Fruit fly (Drosophila melanogaster) whole organism, embryonic: ENCODE measurements around the gene ftz-f1.

Source experiments
- CG10462 ChIP-seq: fragments of 200-800 bp; sonication (Bioruptor generic); optimal IDR thresholded peaks from 2 replicates; lab custom pipeline; 2016; ENCODE audit warnings: missing biosample characterization, missing genetic modification characterization
- CG10959 ChIP-seq: fragments of 200-800 bp; sonication (Bioruptor generic); IDR thresholded peaks from 2 replicates; pipeline ENCODE4 v1.3.6; 2022; ENCODE audit warnings: missing biosample characterization, missing genetic modification characterization
- CG11723 ChIP-seq: fragments of 200-800 bp; sonication (Bioruptor generic); optimal IDR thresholded peaks from 2 replicates; lab custom pipeline; 2017; ENCODE audit warnings: missing biosample characterization, mild to moderate bottlenecking, missing genetic modification characterization
- CG16813 ChIP-seq: fragments of 200-800 bp; sonication (Bioruptor generic); IDR thresholded peaks from 3 replicates; pipeline ENCODE4 v1.3.6; 2022; ENCODE audit warnings: missing biosample characterization, missing genetic modification characterization; ENCODE audit not compliant: partially characterized antibody
- CG17802 ChIP-seq: fragments of 200-800 bp; sonication (Bioruptor generic); optimal IDR thresholded peaks from 2 replicates; lab custom pipeline; 2018; ENCODE audit warnings: missing biosample characterization, mild to moderate bottlenecking, missing genetic modification characterization, moderate library complexity
- CG2120 ChIP-seq: fragments of 200-800 bp; sonication (Bioruptor generic); optimal IDR thresholded peaks from 3 replicates; lab custom pipeline; 2016; ENCODE audit warnings: missing biosample characterization, missing genetic modification characterization
- CG31441 ChIP-seq: fragments of 200-800 bp; sonication (Bioruptor generic); IDR thresholded peaks from 2 replicates; pipeline ENCODE4 v1.3.6; 2022; ENCODE audit warnings: missing biosample characterization, missing genetic modification characterization
- CG3281 ChIP-seq: fragments of 200-800 bp; sonication (Bioruptor generic); optimal IDR thresholded peaks from 3 replicates; lab custom pipeline; 2017; ENCODE audit warnings: missing biosample characterization, mild to moderate bottlenecking, missing genetic modification characterization
- CG3847 ChIP-seq: fragments of 200-800 bp; sonication (Bioruptor generic); IDR thresholded peaks from 2 replicates; pipeline ENCODE4 v1.3.6; 2022; ENCODE audit warnings: missing biosample characterization, missing genetic modification characterization
- CG43689 ChIP-seq: fragments of 200-800 bp; sonication (Bioruptor generic); IDR thresholded peaks from 2 replicates; pipeline ENCODE4 v1.3.6; 2022; ENCODE audit warnings: missing biosample characterization, missing genetic modification characterization
- CG5953 ChIP-seq: fragments of 200-800 bp; sonication (Bioruptor generic); IDR thresholded peaks from 2 replicates; pipeline ENCODE4 v1.3.6; 2022; ENCODE audit warnings: missing biosample characterization, missing genetic modification characterization
- CG6689 ChIP-seq: fragments of 200-800 bp; sonication (Bioruptor generic); IDR thresholded peaks from 2 replicates; pipeline ENCODE4 v1.3.6; 2022; ENCODE audit warnings: missing biosample characterization, missing genetic modification characterization
- CG6791 ChIP-seq: fragments of 200-800 bp; sonication (Bioruptor generic); IDR thresholded peaks from 3 replicates; pipeline ENCODE4 v1.3.6; 2022; ENCODE audit warnings: missing biosample characterization, missing genetic modification characterization; ENCODE audit not compliant: partially characterized antibody
- CG7357 ChIP-seq: fragments of 200-800 bp; sonication (Bioruptor generic); IDR thresholded peaks from 3 replicates; pipeline ENCODE4 v1.3.6; 2022; ENCODE audit warnings: missing biosample characterization, missing genetic modification characterization
- CG7745 ChIP-seq: fragments of 200-800 bp; sonication (Bioruptor generic); optimal IDR thresholded peaks from 2 replicates; lab custom pipeline; 2018; ENCODE audit warnings: missing biosample characterization, mild to moderate bottlenecking, missing genetic modification characterization, moderate library complexity
- CG8089 ChIP-seq: fragments of 200-800 bp; sonication (Bioruptor generic); optimal IDR thresholded peaks from 3 replicates; lab custom pipeline; 2016; ENCODE audit warnings: missing biosample characterization, missing genetic modification characterization
- CG8359 ChIP-seq: fragments of 200-800 bp; sonication (Bioruptor generic); optimal IDR thresholded peaks from 2 replicates; lab custom pipeline; 2017; ENCODE audit warnings: missing biosample characterization, mild to moderate bottlenecking, missing genetic modification characterization, borderline replicate concordance
- CG9609 ChIP-seq: fragments of 200-800 bp; sonication (Bioruptor generic); optimal IDR thresholded peaks from 3 replicates; lab custom pipeline; 2016; ENCODE audit warnings: missing biosample characterization, missing genetic modification characterization
- CoRest ChIP-seq: fragments of 200-800 bp; sonication (Bioruptor generic); optimal IDR thresholded peaks from 3 replicates; lab custom pipeline; 2018; ENCODE audit warnings: missing biosample characterization, mild to moderate bottlenecking, missing genetic modification characterization, moderate library complexity
- D19A ChIP-seq: fragments of 200-800 bp; optimal IDR thresholded peaks from 3 replicates; lab custom pipeline; 2019; ENCODE audit warnings: missing biosample characterization, mild to moderate bottlenecking, missing genetic modification characterization, moderate library complexity
- Deaf1 ChIP-seq: fragments of 200-800 bp; optimal IDR thresholded peaks from 3 replicates; lab custom pipeline; 2019; ENCODE audit warnings: missing biosample characterization, mild to moderate bottlenecking, missing genetic modification characterization, moderate library complexity
- H2.0 ChIP-seq: fragments of 200-800 bp; sonication (Bioruptor generic); IDR thresholded peaks from 2 replicates; pipeline ENCODE4 v1.3.6; 2022; ENCODE audit warnings: missing biosample characterization, missing genetic modification characterization
- HmgD ChIP-seq: fragments of 200-800 bp; sonication (Bioruptor generic); optimal IDR thresholded peaks from 3 replicates; lab custom pipeline; 2016; ENCODE audit warnings: missing biosample characterization, missing genetic modification characterization
- Hr39 ChIP-seq: fragments of >200 bp; optimal IDR thresholded peaks from 2 replicates; lab custom pipeline; 2017
- Mes4 ChIP-seq: fragments of 200-800 bp; sonication (Bioruptor generic); optimal IDR thresholded peaks from 2 replicates; lab custom pipeline; 2016; ENCODE audit warnings: missing biosample characterization, missing genetic modification characterization
- Oaz ChIP-seq: fragments of 200-800 bp; sonication (Bioruptor generic); IDR thresholded peaks from 2 replicates; pipeline ENCODE4 v1.3.6; 2022; ENCODE audit warnings: missing biosample characterization, missing genetic modification characterization
- Sin3A ChIP-seq: fragments of >200 bp; optimal IDR thresholded peaks from 2 replicates; lab custom pipeline; 2018
- Xrp1 ChIP-seq: fragments of 200-800 bp; sonication (Bioruptor generic); IDR thresholded peaks from 2 replicates; pipeline ENCODE4 v1.3.6; 2022; ENCODE audit warnings: missing biosample characterization, missing genetic modification characterization
- ab ChIP-seq: fragments of 200-800 bp; sonication (Bioruptor generic); optimal IDR thresholded peaks from 2 replicates; lab custom pipeline; 2016; ENCODE audit warnings: missing biosample characterization, missing genetic modification characterization
- al ChIP-seq: fragments of 200-800 bp; sonication (Bioruptor generic); IDR thresholded peaks from 2 replicates; pipeline ENCODE4 v1.3.6; 2022; ENCODE audit warnings: missing biosample characterization, missing genetic modification characterization
- ara ChIP-seq: fragments of 200-800 bp; sonication (Bioruptor generic); IDR thresholded peaks from 2 replicates; pipeline ENCODE4 v1.3.6; 2022; ENCODE audit warnings: missing biosample characterization, missing genetic modification characterization
- ase ChIP-seq: fragments of 200-800 bp; sonication (Bioruptor generic); IDR thresholded peaks from 3 replicates; pipeline ENCODE4 v1.3.6; 2022; ENCODE audit warnings: missing biosample characterization, missing genetic modification characterization
- ato ChIP-seq: fragments of 200-800 bp; sonication (Bioruptor generic); IDR thresholded peaks from 2 replicates; pipeline ENCODE4 v1.3.6; 2022; ENCODE audit warnings: missing biosample characterization, missing genetic modification characterization; ENCODE audit not compliant: partially characterized antibody
- cg ChIP-seq: fragments of 200-800 bp; sonication (Bioruptor generic); optimal IDR thresholded peaks from 3 replicates; lab custom pipeline; 2019; ENCODE audit warnings: missing biosample characterization, mild to moderate bottlenecking, missing genetic modification characterization, moderate library complexity
- dm ChIP-seq: fragments of 200-800 bp; sonication (Bioruptor generic); optimal IDR thresholded peaks from 3 replicates; lab custom pipeline; 2016; ENCODE audit warnings: missing biosample characterization, missing genetic modification characterization
- ems ChIP-seq: fragments of 200-800 bp; sonication (Bioruptor generic); optimal IDR thresholded peaks from 3 replicates; lab custom pipeline; 2016; ENCODE audit warnings: missing biosample characterization, missing genetic modification characterization
- esg ChIP-seq: fragments of 200-800 bp; sonication (Bioruptor generic); conservative IDR thresholded peaks from 2 replicates; pipeline ENCODE4 v1.3.6; 2022; ENCODE audit warnings: missing biosample characterization, missing genetic modification characterization
- eve ChIP-seq, 2 experiments: fragments of >200 bp; optimal IDR thresholded peaks; 2 replicates each; lab custom pipeline; 2017; ENCODE audit warnings: missing biosample characterization in 2 of 2, missing genetic modification characterization in 2 of 2
- fd3F ChIP-seq: fragments of 200-800 bp; sonication (Bioruptor generic); optimal IDR thresholded peaks from 2 replicates; lab custom pipeline; 2018; ENCODE audit warnings: missing biosample characterization, mild to moderate bottlenecking, missing genetic modification characterization, moderate library complexity
- ftz-f1 ChIP-seq: fragments of 200-800 bp; sonication (Bioruptor generic); optimal IDR thresholded peaks from 2 replicates; lab custom pipeline; 2016; ENCODE audit warnings: missing biosample characterization, missing genetic modification characterization
- hkb ChIP-seq, 2 experiments: fragments of 200-800 bp in 1 of 2; fragments of >200 bp in 1 of 2; sonication (Bioruptor generic) in 1 of 2; IDR thresholded peaks in 1 of 2; optimal IDR thresholded peaks in 1 of 2; 2 replicates each; pipeline versions ENCODE4 v1.3.6 to Lab custom; 2017 to 2022; ENCODE audit warnings: missing biosample characterization in 1 of 2, missing genetic modification characterization in 1 of 2
- insv ChIP-seq, 2 experiments: fragments of 200-800 bp; sonication (Bioruptor generic); optimal IDR thresholded peaks; 3 replicates each; lab custom pipeline; 2016 to 2018; ENCODE audit warnings: missing biosample characterization in 2 of 2, missing genetic modification characterization in 2 of 2
- jumu ChIP-seq: fragments of 200-800 bp; sonication (Bioruptor generic); optimal IDR thresholded peaks from 3 replicates; lab custom pipeline; 2016; ENCODE audit warnings: missing biosample characterization, missing genetic modification characterization
- lilli ChIP-seq: fragments of 200-800 bp; sonication (Bioruptor generic); optimal IDR thresholded peaks from 3 replicates; lab custom pipeline; 2016; ENCODE audit warnings: missing biosample characterization, missing genetic modification characterization
- nmo ChIP-seq: fragments of 200-800 bp; sonication (Bioruptor generic); optimal IDR thresholded peaks from 2 replicates; lab custom pipeline; 2018; ENCODE audit warnings: missing biosample characterization, mild to moderate bottlenecking, missing genetic modification characterization, moderate library complexity
- p53 ChIP-seq: fragments of 200-800 bp; sonication (Bioruptor generic); optimal IDR thresholded peaks from 2 replicates; lab custom pipeline; 2016; ENCODE audit warnings: missing biosample characterization, missing genetic modification characterization
- phol ChIP-seq: fragments of 200-800 bp; sonication (Bioruptor generic); optimal IDR thresholded peaks from 3 replicates; lab custom pipeline; 2018; ENCODE audit warnings: missing biosample characterization, mild to moderate bottlenecking, missing genetic modification characterization, moderate library complexity
- tup ChIP-seq: fragments of 200-800 bp; sonication (Bioruptor generic); optimal IDR thresholded peaks from 2 replicates; lab custom pipeline; 2016; ENCODE audit warnings: missing biosample characterization, mild to moderate bottlenecking, missing genetic modification characterization, moderate library complexity
- yki ChIP-seq: fragments of >200 bp; optimal IDR thresholded peaks from 3 replicates; lab custom pipeline; 2018
- z ChIP-seq: fragments of 200-800 bp; sonication (Bioruptor generic); IDR thresholded peaks from 3 replicates; pipeline ENCODE4 v1.3.6; 2022; ENCODE audit warnings: missing biosample characterization, missing genetic modification characterization
- zen2 ChIP-seq: fragments of 200-800 bp; sonication (Bioruptor generic); IDR thresholded peaks from 3 replicates; pipeline ENCODE4 v1.3.6; 2022; ENCODE audit warnings: missing biosample characterization, missing genetic modification characterization; ENCODE audit not compliant: partially characterized antibody

ftz-f1 gene

DNA sequence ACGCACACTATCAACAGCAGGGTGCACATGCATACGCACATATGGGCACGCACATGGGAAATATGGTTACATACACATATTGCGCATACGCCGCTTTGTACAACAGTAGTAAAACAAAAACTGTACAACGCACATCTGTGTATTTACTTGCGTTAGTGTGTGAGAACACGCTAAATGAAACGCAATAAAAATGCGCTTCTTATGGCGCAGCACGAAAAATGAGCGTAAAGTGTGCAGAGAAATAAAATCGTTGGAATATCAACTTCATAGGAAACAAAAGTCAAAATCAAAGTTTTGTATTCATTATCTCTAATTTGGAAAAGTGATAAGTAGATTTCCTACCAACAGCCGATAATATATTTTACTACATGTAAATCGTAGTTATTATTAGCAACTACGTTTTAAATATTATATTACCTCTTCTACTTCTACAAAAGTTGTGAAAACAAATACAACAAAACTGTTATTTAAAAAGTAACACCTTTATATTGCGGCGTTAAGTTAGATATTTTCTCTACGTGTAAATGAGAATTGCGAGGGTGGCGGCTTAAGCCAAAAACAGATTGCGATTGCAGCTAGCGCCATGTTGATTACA is 44.7 kb downstream of the ftz-f1 start (continued):
- TF ChIP-seq CG17802 (tag; lab: Kevin White, UChicago): no peak
- TF ChIP-seq CG7745 (tag; lab: Kevin White, UChicago): no peak
- TF ChIP-seq tup: no peak
- TF ChIP-seq esg (GFP tag; lab: Robert Waterston, UW): peak; percentile 40; the same call in 1 of the 2 replicates
- no peak for TF ChIP-seq CG9609
- no peak for TF ChIP-seq zen2
- TF ChIP-seq CoRest (tag; lab: Kevin White, UChicago): peak; percentile 63
- no peak for TF ChIP-seq ato (GFP tag; lab: Robert Waterston, UW)
- TF ChIP-seq Xrp1: peak; percentile 54; the same call in 1 of the 2 replicates
- TF ChIP-seq ase: peak; percentile 21; the same call in 1 of the 3 replicates
- TF ChIP-seq CG43689: no peak
- no peak for TF ChIP-seq p53 (GFP tag; lab: Kevin White, UChicago)
- no peak for TF ChIP-seq H2.0 (GFP tag; lab: Robert Waterston, UW)
- no peak for TF ChIP-seq CG6791 (GFP tag; lab: Robert Waterston, UW)
- TF ChIP-seq nmo: peak; percentile 76
- no peak for TF ChIP-seq ftz-f1
- TF ChIP-seq Oaz (GFP tag; lab: Robert Waterston, UW): 0 out of 2 replicates have a peak, but pooled peaks have one; percentile 37
- no peak for TF ChIP-seq CG3847 (GFP tag; lab: Robert Waterston, UW)
- TF ChIP-seq cg (GFP tag; lab: Kevin White, UChicago): no peak
- TF ChIP-seq CG2120 (GFP tag; lab: Kevin White, UChicago): peak; percentile 19
- no peak for TF ChIP-seq al
- no peak for TF ChIP-seq ems
- no peak for TF ChIP-seq CG10959 (GFP tag; lab: Robert Waterston, UW)
- no peak for TF ChIP-seq CG7357
- no peak for TF ChIP-seq hkb (optimal IDR thresholded peaks at IDR 0.05; lab: Kevin White, UChicago)
- peak; percentile 74 for TF ChIP-seq hkb (GFP tag; IDR thresholded peaks at IDR 0.05; lab: Robert Waterston, UW)
- TF ChIP-seq lilli (GFP tag; lab: Kevin White, UChicago): peak; percentile 25
- no peak for TF ChIP-seq Hr39
- TF ChIP-seq CG10462: no peak
- TF ChIP-seq eve (GFP tag; optimal IDR thresholded peaks at IDR 0.05; lab: Kevin White, UChicago): peak in 1 of 2 experiments; percentile 57
- no peak; the same call in 1 of the 2 replicates for TF ChIP-seq ara (GFP tag; lab: Robert Waterston, UW)
- TF ChIP-seq CG11723: peak; percentile 33
- no peak for TF ChIP-seq ab (GFP tag; lab: Kevin White, UChicago)
- TF ChIP-seq CG3281 (GFP tag; lab: Kevin White, UChicago): peak; percentile 48
- TF ChIP-seq Deaf1: no peak
- TF ChIP-seq HmgD: no peak
- TF ChIP-seq CG16813: no peak
- no peak for TF ChIP-seq dm (GFP tag; lab: Kevin White, UChicago)
- no peak for TF ChIP-seq insv (GFP tag; optimal IDR thresholded peaks at IDR 0.05; lab: Kevin White, UChicago)
- TF ChIP-seq phol (tag; lab: Kevin White, UChicago): peak; percentile 83
- peak; percentile 58; the same call in 1 of the 2 replicates for TF ChIP-seq CG5953 (GFP tag; lab: Robert Waterston, UW)
- peak; percentile 35 for TF ChIP-seq CG8359 (GFP tag; lab: Kevin White, UChicago)
- TF ChIP-seq CG6689 (GFP tag; lab: Robert Waterston, UW): peak; percentile 50; the same call in 1 of the 2 replicates
- no peak for TF ChIP-seq jumu
- no peak for TF ChIP-seq z (GFP tag; lab: Robert Waterston, UW)
- TF ChIP-seq yki (lab: Kevin White, UChicago): no peak
- TF ChIP-seq D19A: peak; percentile 63
- peak; percentile 5 for TF ChIP-seq fd3F (GFP tag; lab: Kevin White, UChicago)
- TF ChIP-seq CG8089 (GFP tag; lab: Kevin White, UChicago): no peak
- TF ChIP-seq Mes4 (GFP tag; lab: Kevin White, UChicago): peak; percentile 4
- TF ChIP-seq CG31441: peak; percentile 76
- no peak for TF ChIP-seq Sin3A (lab: Kevin White, UChicago)
